Worm (Caenorhabditis elegans) whole organism, mixed stage, embryonic: Measurements from ENCODE around the gene srh-182.

Experiments used
- ceh-83 ChIP-seq: fragments of 200-800 bp; sonication (Bioruptor generic); optimal IDR thresholded peaks from 2 replicates; lab custom pipeline; 2018; ENCODE audit warnings: mild to moderate bottlenecking, missing genetic modification characterization, missing compliant biosample characterization
- lsy-2 ChIP-seq: fragments of 150-350 bp; optimal IDR thresholded peaks from 2 replicates; lab custom pipeline; 2014; ENCODE audit warnings: missing biosample characterization, missing genetic modification characterization
- mab-5 ChIP-seq: fragments of 150-350 bp; optimal IDR thresholded peaks from 2 replicates; lab custom pipeline; 2014; ENCODE audit warnings: missing biosample characterization, missing genetic modification characterization
- nhr-237 ChIP-seq: fragments of 150-350 bp; optimal IDR thresholded peaks from 2 replicates; lab custom pipeline; 2014; ENCODE audit warnings: missing biosample characterization, missing genetic modification characterization
- unc-62 ChIP-seq: fragments of 150-350 bp; optimal IDR thresholded peaks from 2 replicates; lab custom pipeline; 2014; ENCODE audit warnings: missing biosample characterization, missing genetic modification reagents, missing genetic modification characterization
- ztf-11 ChIP-seq: fragments of 150-350 bp; optimal IDR thresholded peaks from 2 replicates; lab custom pipeline; 2014; ENCODE audit warnings: missing biosample characterization, missing genetic modification characterization

DNA sequence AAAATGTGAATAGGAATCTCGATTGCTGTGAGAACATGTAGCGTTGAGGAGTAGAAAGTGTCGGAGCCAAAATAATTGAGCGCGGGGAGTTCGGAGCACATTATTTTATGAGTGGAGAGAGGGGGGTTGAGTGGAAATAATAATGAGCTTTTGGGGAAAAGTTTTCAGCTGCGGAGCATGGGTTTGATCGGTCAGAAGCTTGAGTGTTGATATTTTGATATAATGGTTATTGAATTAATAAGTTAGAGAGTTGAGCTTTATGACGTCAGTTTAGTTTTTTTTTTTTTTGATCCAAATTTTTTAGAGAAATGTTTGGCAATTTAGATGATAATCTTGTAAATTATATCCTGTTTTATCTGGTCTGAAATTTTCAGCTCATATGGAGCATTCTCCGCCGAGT, 6.9 kb upstream of the srh-182 start, which contains the start of gene srh-178:
- TF ChIP-seq unc-62 (GFP tag; lab: Kevin White, UChicago) (no peak), mab-5 (tag; lab: Kevin White, UChicago) (no peak), lsy-2 (no peak), ceh-83 (no peak), ztf-11 (tag; lab: Kevin White, UChicago) (no peak), nhr-237 (tag; lab: Kevin White, UChicago) (no peak)
